Worm (Caenorhabditis elegans): ENCODE data around the gene pqn-35.

The pqn-35 gene

ce11 chrII:4597441-4597840 lies 15.4 kb upstream of the pqn-35 start (continued):
- TF ChIP-seq mxl-3 (GFP tag; optimal IDR thresholded peaks at IDR 0.05), result no peak
- TF ChIP-seq jun-1 (tag; optimal IDR thresholded peaks at IDR 0.05), result no peak
- TF ChIP-seq ceh-82 (tag; optimal IDR thresholded peaks at IDR 0.05), result no peak
- TF ChIP-seq unc-62 (GFP tag; optimal IDR thresholded peaks at IDR 0.05 in 1 of 2), result no peak
- no peak for TF ChIP-seq unc-62 (tag; optimal IDR thresholded peaks at IDR 0.05)
- TF ChIP-seq aly-2 (tag; optimal IDR thresholded peaks at IDR 0.05), result no peak
- no peak for TF ChIP-seq lin-1 (GFP tag; IDR thresholded peaks at IDR 0.05)
- TF ChIP-seq ZK337.2 (GFP tag; IDR thresholded peaks at IDR 0.05), result no peak
- TF ChIP-seq snpc-4 (tag; optimal IDR thresholded peaks at IDR 0.05), result no peak
- peak; percentile 70 for TF ChIP-seq php-3 (GFP tag; IDR thresholded peaks at IDR 0.05)
- no peak for TF ChIP-seq nhr-77 (tag; optimal IDR thresholded peaks at IDR 0.05)
- TF ChIP-seq gei-8 (GFP tag; optimal IDR thresholded peaks at IDR 0.05), result no peak
- no peak for TF ChIP-seq daf-19 (GFP tag; conservative IDR thresholded peaks at IDR 0.05)
- no peak for TF ChIP-seq vab-7 (GFP tag; IDR thresholded peaks at IDR 0.05)
- TF ChIP-seq sdz-12 (GFP tag; optimal IDR thresholded peaks at IDR 0.05), result no peak
- TF ChIP-seq dve-1 (tag; optimal IDR thresholded peaks at IDR 0.05; ENCODE audit: insufficient read depth), result no peak
- no peak for TF ChIP-seq ceh-20 (GFP tag; IDR thresholded peaks at IDR 0.05)
- TF ChIP-seq ZK546.5 (tag; optimal IDR thresholded peaks at IDR 0.05), result no peak
- TF ChIP-seq lin-39 (tag; optimal IDR thresholded peaks at IDR 0.05), result no peak
- TF ChIP-seq rbr-2 (tag; optimal IDR thresholded peaks at IDR 0.05), result no peak
- no peak for TF ChIP-seq lin-29 (GFP tag; IDR thresholded peaks at IDR 0.05)

ce11 chrII:4598815-4599214 lies 14.0 kb upstream of the pqn-35 start:
- TF ChIP-seq nhr-41 (GFP tag; IDR thresholded peaks at IDR 0.05) (peak; percentile 50; the same call in 1 of the 2 replicates), dve-1 (tag; optimal IDR thresholded peaks at IDR 0.05; ENCODE audit: insufficient read depth) (peak; percentile 30), hlh-11 (tag; optimal IDR thresholded peaks at IDR 0.05) (peak; percentile 54), nhr-28 (tag; optimal IDR thresholded peaks at IDR 0.05) (peak; percentile 91), lin-29 (GFP tag; IDR thresholded peaks at IDR 0.05) (no peak), daf-16 (GFP tag; optimal IDR thresholded peaks at IDR 0.05) (no peak), daf-16 (tag; optimal IDR thresholded peaks at IDR 0.05) (peak; percentile 76), R02D3.7 (tag; optimal IDR thresholded peaks at IDR 0.05) (no peak), zfp-3 (GFP tag; conservative IDR thresholded peaks at IDR 0.05) (no peak), php-3 (GFP tag; IDR thresholded peaks at IDR 0.05) (0 out of 2 replicates have a peak, but pooled peaks have one; percentile 24), lin-1 (GFP tag; IDR thresholded peaks at IDR 0.05) (0 out of 2 replicates have a peak, but pooled peaks have one; percentile 10), unc-39 (tag; optimal IDR thresholded peaks at IDR 0.05) (no peak), dmd-6 (GFP tag; IDR thresholded peaks at IDR 0.05) (peak; percentile 61), pqm-1 (tag; optimal IDR thresholded peaks at IDR 0.05) (peak; percentile 93), fos-1 (tag; optimal IDR thresholded peaks at IDR 0.05) (no peak), nhr-25 (tag; optimal IDR thresholded peaks at IDR 0.05; ENCODE audit: borderline replicate concordance, insufficient read depth) (no peak), aly-2 (tag; optimal IDR thresholded peaks at IDR 0.05) (no peak), cey-2 (tag; optimal IDR thresholded peaks at IDR 0.05; ENCODE audit: borderline replicate concordance, insufficient read depth) (peak; percentile 14), lsy-2 (tag; optimal IDR thresholded peaks at IDR 0.05) (no peak)

- no peak for TF ChIP-seq ceh-20 (GFP tag; IDR thresholded peaks at IDR 0.05)
- no peak for TF ChIP-seq daf-16 (GFP tag; optimal IDR thresholded peaks at IDR 0.05)
- peak; percentile 92 for TF ChIP-seq daf-16 (tag; optimal IDR thresholded peaks at IDR 0.05)
Measured at ce11 chrII:4599838-4600237, 13.0 kb upstream of the pqn-35 start.

- TF ChIP-seq lin-29 (GFP tag; IDR thresholded peaks at IDR 0.05), result no peak
- no peak for TF ChIP-seq ceh-32 (tag; optimal IDR thresholded peaks at IDR 0.05; ENCODE audit: poor library complexity)
- no peak for TF ChIP-seq Y75B8A.6 (GFP tag; IDR thresholded peaks at IDR 0.05)
- no peak for TF ChIP-seq nhr-102 (tag; optimal IDR thresholded peaks at IDR 0.05)
- TF ChIP-seq mes-2 (tag; optimal IDR thresholded peaks at IDR 0.05; ENCODE audit: poor library complexity, severe bottlenecking), result no peak
- TF ChIP-seq lin-13 (GFP tag; optimal IDR thresholded peaks at IDR 0.05), result no peak
- peak; percentile 86 for TF ChIP-seq aha-1 (tag)
- peak; percentile 16; the same call in 1 of the 2 replicates for TF ChIP-seq dmd-6 (GFP tag; IDR thresholded peaks at IDR 0.05)
- TF ChIP-seq nhr-28 (tag; optimal IDR thresholded peaks at IDR 0.05), result peak; percentile 32
- TF ChIP-seq R02D3.7 (tag; optimal IDR thresholded peaks at IDR 0.05), result no peak
- no peak for TF ChIP-seq ama-1 (optimal IDR thresholded peaks at IDR 0.05)
Measured at ce11 chrII:4600276-4600675, 12.5 kb upstream of the pqn-35 start.

Data from whole organism, L4 larva.